Fruit fly (Drosophila melanogaster): ENCODE data around the gene Sec3.

Sec3 gene

DNA sequence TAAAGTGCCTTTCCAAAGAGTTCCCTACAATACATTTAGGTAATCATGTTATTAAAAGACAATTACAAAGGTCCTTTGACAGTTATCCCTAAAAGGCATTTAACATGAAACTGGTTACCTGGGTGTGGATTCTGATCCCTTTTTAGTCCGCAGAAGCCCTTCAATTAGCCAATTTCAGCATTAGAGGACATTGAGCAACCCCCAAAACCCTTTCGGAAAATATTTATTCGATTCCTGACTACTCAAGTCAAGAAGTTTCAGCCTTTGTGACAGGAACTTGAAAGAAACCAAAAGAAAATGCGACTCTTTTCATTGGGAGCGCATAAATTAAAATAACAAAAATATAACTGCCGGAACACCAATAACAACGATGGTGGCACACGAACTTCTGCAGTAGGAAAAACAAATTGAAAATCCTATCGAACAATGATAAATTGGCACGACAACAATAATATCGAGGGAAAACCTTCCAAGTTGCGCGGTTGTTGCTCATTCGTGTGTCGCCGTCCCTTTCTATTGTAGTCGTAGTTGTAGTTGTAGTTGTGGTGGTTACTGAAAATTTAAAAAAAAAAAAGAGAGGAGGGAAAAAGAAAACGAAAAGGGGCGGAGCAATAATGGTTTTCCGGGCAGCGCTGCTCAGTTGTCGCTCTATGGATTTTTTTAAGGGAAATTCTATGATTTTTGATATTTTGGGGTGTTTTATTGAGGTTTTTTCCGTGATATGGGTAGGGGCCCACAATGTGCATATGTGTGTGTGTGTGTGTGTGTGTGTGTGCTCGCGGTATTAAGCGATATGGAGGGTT lies 20.8 kb upstream of the Sec3 start:
- TF ChIP-seq Dfd (GFP tag; optimal IDR thresholded peaks at IDR 0.05) = peak; percentile 82
- no peak for TF ChIP-seq CG32264 (GFP tag; optimal IDR thresholded peaks at IDR 0.05)

- TF ChIP-seq Myc (optimal IDR thresholded peaks at IDR 0.05) = no peak
- no peak for TF ChIP-seq brk (GFP tag; optimal IDR thresholded peaks at IDR 0.05)
- TF ChIP-seq Dfd (GFP tag; optimal IDR thresholded peaks at IDR 0.05) = no peak
- no peak for TF ChIP-seq Dif (GFP tag; optimal IDR thresholded peaks at IDR 0.05; ENCODE audit: partially characterized antibody)
- TF ChIP-seq lola (GFP tag; optimal IDR thresholded peaks at IDR 0.05) = no peak
- no peak for TF ChIP-seq CrebA (GFP tag; optimal IDR thresholded peaks at IDR 0.05; ENCODE audit: borderline replicate concordance)
- TF ChIP-seq foxo (GFP tag; optimal IDR thresholded peaks at IDR 0.05) = no peak
- TF ChIP-seq OdsH (GFP tag; optimal IDR thresholded peaks at IDR 0.05) = no peak
- TF ChIP-seq ey (GFP tag; optimal IDR thresholded peaks at IDR 0.05) = no peak
- no peak for TF ChIP-seq tai (GFP tag; optimal IDR thresholded peaks at IDR 0.05)
- TF ChIP-seq CG32264 (GFP tag; optimal IDR thresholded peaks at IDR 0.05) = no peak
Observed at dm6 chr3L:17444569-17444968, 19.6 kb upstream of the Sec3 start.

DNA sequence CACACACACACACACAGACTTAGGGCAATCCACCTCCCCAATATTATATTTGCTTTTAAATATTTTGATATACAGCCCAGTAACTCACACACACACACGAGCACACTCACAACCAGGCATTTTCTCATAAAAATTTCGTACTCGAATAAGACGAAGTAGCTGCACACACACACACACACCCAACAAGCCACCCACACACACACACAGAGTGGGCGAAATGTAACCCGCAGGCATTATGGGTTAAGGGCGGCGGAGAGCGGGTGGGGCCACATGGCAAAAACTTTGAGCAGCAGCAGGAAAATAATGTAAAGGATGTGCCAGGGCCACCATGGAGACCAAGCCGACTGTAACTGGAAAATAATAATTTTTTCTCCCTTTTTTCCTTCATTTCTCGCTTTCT lies 16.6 kb upstream of the Sec3 start:
- TF ChIP-seq fru (GFP tag; optimal IDR thresholded peaks at IDR 0.05) (no peak), Dfd (GFP tag; optimal IDR thresholded peaks at IDR 0.05) (peak; percentile 72)

- TF ChIP-seq Hr83 (GFP tag; optimal IDR thresholded peaks at IDR 0.05; ENCODE audit: poor library complexity, severe bottlenecking) = no peak
- no peak for TF ChIP-seq Dfd (GFP tag; optimal IDR thresholded peaks at IDR 0.05)
- TF ChIP-seq lola (GFP tag; optimal IDR thresholded peaks at IDR 0.05) = no peak
- no peak for TF ChIP-seq GATAd (GFP tag; optimal IDR thresholded peaks at IDR 0.05)
- no peak for TF ChIP-seq br (GFP tag; optimal IDR thresholded peaks at IDR 0.05)
- no peak for TF ChIP-seq Abd-B (GFP tag; optimal IDR thresholded peaks at IDR 0.05)
- no peak for TF ChIP-seq h (GFP tag; optimal IDR thresholded peaks at IDR 0.05)
- TF ChIP-seq Rel (GFP tag; optimal IDR thresholded peaks at IDR 0.05) = no peak
- TF ChIP-seq Rel (tag; optimal IDR thresholded peaks at IDR 0.05) = no peak
Observed at dm6 chr3L:17438872-17439495, 14.0 kb upstream of the Sec3 start, which contains the start of gene CG18265. TSS of gene CG18265 (plus strand) at chr3L:17439401.

DNA sequence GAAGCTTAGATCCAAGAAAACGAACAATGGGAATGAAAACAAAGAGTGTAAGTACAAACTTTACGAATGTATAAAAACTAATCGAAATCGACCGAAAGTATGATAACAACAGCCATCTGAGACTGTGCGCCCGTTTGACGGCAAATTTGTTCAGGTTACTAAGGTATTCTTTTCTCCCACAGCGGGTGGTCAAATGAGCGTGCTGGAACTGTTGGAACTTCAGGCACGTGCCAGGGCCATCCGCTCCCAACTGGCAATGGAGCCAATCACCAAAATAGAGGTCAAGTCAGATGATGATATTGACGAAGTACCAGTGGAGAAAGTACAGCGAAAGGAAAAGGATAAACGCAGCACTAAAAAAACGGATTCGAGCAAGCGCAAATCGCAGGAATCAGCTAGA lies 11.3 kb upstream of the Sec3 start, which contains the start of gene CG12229:
TSS of gene CG12229 (minus strand) at position 101 of the 400 bp plus-strand sequence.
- no peak for TF ChIP-seq rgr (GFP tag; optimal IDR thresholded peaks at IDR 0.05)
- no peak for TF ChIP-seq Dfd (GFP tag; optimal IDR thresholded peaks at IDR 0.05)
- TF ChIP-seq Rel (GFP tag; optimal IDR thresholded peaks at IDR 0.05) = no peak
- no peak for TF ChIP-seq Rel (tag; optimal IDR thresholded peaks at IDR 0.05)
- no peak for TF ChIP-seq woc (GFP tag; optimal IDR thresholded peaks at IDR 0.05)
- TF ChIP-seq jim (GFP tag; optimal IDR thresholded peaks at IDR 0.05) = no peak
- TF ChIP-seq usp (GFP tag; optimal IDR thresholded peaks at IDR 0.05) = no peak
- TF ChIP-seq h (GFP tag; optimal IDR thresholded peaks at IDR 0.05) = no peak
- no peak for TF ChIP-seq pan (optimal IDR thresholded peaks at IDR 0.05)
- no peak for TF ChIP-seq Dif (GFP tag; optimal IDR thresholded peaks at IDR 0.05; ENCODE audit: partially characterized antibody)
- no peak for TF ChIP-seq foxo (GFP tag; optimal IDR thresholded peaks at IDR 0.05)
- TF ChIP-seq brk (GFP tag; optimal IDR thresholded peaks at IDR 0.05) = no peak
- no peak for TF ChIP-seq psq (GFP tag; optimal IDR thresholded peaks at IDR 0.05)
- no peak for TF ChIP-seq sv (GFP tag; optimal IDR thresholded peaks at IDR 0.05)
- TF ChIP-seq dsf (GFP tag; optimal IDR thresholded peaks at IDR 0.05; ENCODE audit: borderline replicate concordance) = no peak
- TF ChIP-seq sage (GFP tag; optimal IDR thresholded peaks at IDR 0.05) = no peak

DNA sequence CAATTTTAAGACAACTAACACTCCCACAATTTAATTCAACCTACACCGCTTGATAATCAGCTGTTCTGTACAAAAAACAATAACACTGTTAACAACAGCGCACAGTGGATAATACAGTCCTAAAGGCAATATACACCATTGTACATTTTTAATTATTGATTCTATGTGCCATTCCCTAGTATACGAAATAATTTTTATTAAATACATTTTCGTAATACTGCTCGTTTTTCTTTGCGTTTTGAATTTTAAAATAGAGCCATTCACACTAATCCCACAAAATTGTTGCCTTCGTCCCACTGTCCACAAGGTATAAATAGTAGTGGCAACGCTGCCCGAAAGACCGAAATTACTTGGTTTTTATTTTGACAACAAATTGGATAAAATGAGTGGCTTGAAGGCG lies 8.5 kb upstream of the Sec3 start, which contains the start of the genes Coq4 and CG32176:
TSS of gene Coq4 (minus strand) at position 67 of the 400 bp plus-strand sequence.
TSS of gene CG32176 (plus strand) at position 314 of the 400 bp plus-strand sequence.
- TF ChIP-seq Abd-B (GFP tag; optimal IDR thresholded peaks at IDR 0.05) (no peak), br (GFP tag; optimal IDR thresholded peaks at IDR 0.05) (peak; percentile 98), usp (GFP tag; optimal IDR thresholded peaks at IDR 0.05) (no peak), Rel (GFP tag; optimal IDR thresholded peaks at IDR 0.05) (peak; percentile 42), Rel (tag; optimal IDR thresholded peaks at IDR 0.05) (peak; percentile 82), sv (GFP tag; optimal IDR thresholded peaks at IDR 0.05) (peak; percentile 99), Hr78 (GFP tag; optimal IDR thresholded peaks at IDR 0.05) (no peak), dsf (GFP tag; optimal IDR thresholded peaks at IDR 0.05; ENCODE audit: borderline replicate concordance) (peak; percentile 95), Vsx2 (GFP tag; optimal IDR thresholded peaks at IDR 0.05; ENCODE audit: partially characterized antibody) (no peak), sage (GFP tag; optimal IDR thresholded peaks at IDR 0.05) (peak; percentile 88), GATAd (GFP tag; optimal IDR thresholded peaks at IDR 0.05) (peak; percentile 96), dl (GFP tag; optimal IDR thresholded peaks at IDR 0.05; ENCODE audit: insufficient read depth in 1 of 2, partially characterized antibody in 2 of 2) (no peak), jim (GFP tag; optimal IDR thresholded peaks at IDR 0.05) (peak; percentile 46), ey (GFP tag; optimal IDR thresholded peaks at IDR 0.05) (peak; percentile 98), CG32264 (GFP tag; optimal IDR thresholded peaks at IDR 0.05) (peak; percentile 94), Jra (GFP tag; optimal IDR thresholded peaks at IDR 0.05) (peak; percentile 96), Dfd (GFP tag; optimal IDR thresholded peaks at IDR 0.05) (no peak), h (GFP tag; optimal IDR thresholded peaks at IDR 0.05) (peak; percentile 98), brk (GFP tag; optimal IDR thresholded peaks at IDR 0.05) (peak; percentile 95), lola (GFP tag; optimal IDR thresholded peaks at IDR 0.05) (no peak), Mio (GFP tag; optimal IDR thresholded peaks at IDR 0.05) (peak; percentile 82), Dif (GFP tag; optimal IDR thresholded peaks at IDR 0.05; ENCODE audit: partially characterized antibody) (no peak), CG9705 (GFP tag; optimal IDR thresholded peaks at IDR 0.05) (peak; percentile 95), pan (optimal IDR thresholded peaks at IDR 0.05) (no peak), woc (GFP tag; optimal IDR thresholded peaks at IDR 0.05) (peak; percentile 96), foxo (GFP tag; optimal IDR thresholded peaks at IDR 0.05) (peak; percentile 90 to 99)
